Fruit fly (Drosophila melanogaster) whole organism, prepupa: ENCODE measurements around the gene CG14137.
A peak's percentile ranks its signal among the peaks of the same experiment; 100 is the strongest.
"Not testable (repeated sequence)": the region's sequence is repeated elsewhere in the genome, so short reads cannot be mapped to it uniquely, and the experiment has no call there.

Source experiments
- Blimp-1 ChIP-seq: fragments of 200-800 bp; sonication (Bioruptor generic); optimal IDR thresholded peaks from 3 replicates; lab custom pipeline; 2017; ENCODE audit warnings: missing biosample characterization, missing genetic modification characterization, mild to moderate bottlenecking, moderate library complexity, missing genetic modification reagents
- CG10631 ChIP-seq: fragments of 200-800 bp; sonication (Bioruptor generic); optimal IDR thresholded peaks from 2 replicates; lab custom pipeline; 2016; ENCODE audit warnings: missing biosample characterization, missing genetic modification characterization
- CG10669 ChIP-seq: fragments of 200-800 bp; sonication (Bioruptor generic); optimal IDR thresholded peaks from 3 replicates; lab custom pipeline; 2018; ENCODE audit warnings: missing biosample characterization, mild to moderate bottlenecking, missing genetic modification characterization, moderate library complexity
- CG11294 ChIP-seq: fragments of 200-800 bp; sonication (Bioruptor generic); IDR thresholded peaks from 2 replicates; pipeline ENCODE4 v1.3.6; 2022; ENCODE audit warnings: missing biosample characterization, missing genetic modification characterization
- CG11902 ChIP-seq: fragments of 200-800 bp; sonication (Bioruptor generic); optimal IDR thresholded peaks from 3 replicates; lab custom pipeline; 2016; ENCODE audit warnings: missing biosample characterization, missing genetic modification characterization
- CG16779 ChIP-seq: fragments of 200-800 bp; sonication (Bioruptor generic); optimal IDR thresholded peaks from 3 replicates; lab custom pipeline; 2017; ENCODE audit warnings: missing biosample characterization, mild to moderate bottlenecking, missing genetic modification characterization
- CG3032 ChIP-seq: fragments of 200-800 bp; optimal IDR thresholded peaks from 2 replicates; lab custom pipeline; 2019; ENCODE audit warnings: missing biosample characterization, mild to moderate bottlenecking, missing genetic modification characterization, moderate library complexity
- CG4318 ChIP-seq: fragments of 200-800 bp; sonication (Bioruptor generic); optimal IDR thresholded peaks from 3 replicates; lab custom pipeline; 2017; ENCODE audit warnings: missing biosample characterization, mild to moderate bottlenecking, missing genetic modification characterization
- CG6163 ChIP-seq: fragments of 200-800 bp; sonication (Bioruptor generic); IDR thresholded peaks from 3 replicates; pipeline ENCODE4 v1.3.6; 2022; ENCODE audit warnings: missing biosample characterization, missing genetic modification characterization
- CG6276 ChIP-seq: fragments of 200-800 bp; sonication (Bioruptor generic); optimal IDR thresholded peaks from 2 replicates; lab custom pipeline; 2017; ENCODE audit warnings: missing biosample characterization, mild to moderate bottlenecking, missing genetic modification characterization
- CG6792 ChIP-seq: fragments of 200-800 bp; sonication (Bioruptor generic); optimal IDR thresholded peaks from 3 replicates; lab custom pipeline; 2016; ENCODE audit warnings: missing biosample characterization, missing genetic modification characterization
- CG6808 ChIP-seq: fragments of 200-800 bp; sonication (Bioruptor generic); optimal IDR thresholded peaks from 3 replicates; lab custom pipeline; 2017; ENCODE audit warnings: missing biosample characterization, missing genetic modification characterization, mild to moderate bottlenecking, moderate library complexity, missing genetic modification reagents
- CG8319 ChIP-seq: fragments of 200-800 bp; sonication (Bioruptor generic); optimal IDR thresholded peaks from 3 replicates; lab custom pipeline; 2016; ENCODE audit warnings: missing biosample characterization, missing genetic modification characterization
- CG9139 ChIP-seq: fragments of 200-800 bp; sonication (Bioruptor generic); optimal IDR thresholded peaks from 3 replicates; lab custom pipeline; 2017; ENCODE audit warnings: missing biosample characterization, mild to moderate bottlenecking, missing genetic modification characterization
- Eip75B ChIP-seq: fragments of 200-800 bp; sonication (Bioruptor generic); optimal IDR thresholded peaks from 3 replicates; lab custom pipeline; 2016; ENCODE audit warnings: missing biosample characterization, missing genetic modification characterization
- Eip78C ChIP-seq: fragments of 200-800 bp; sonication (Bioruptor generic); peaks from one replicate; lab custom pipeline; 2016; ENCODE audit warnings: missing biosample characterization, missing genetic modification characterization
- Eip93F ChIP-seq: fragments of 200-800 bp; sonication (Bioruptor generic); optimal IDR thresholded peaks from 2 replicates; lab custom pipeline; 2016; ENCODE audit warnings: missing biosample characterization, mild to moderate bottlenecking, missing genetic modification characterization
- Ets21C ChIP-seq: fragments of 200-800 bp; sonication (Bioruptor generic); optimal IDR thresholded peaks from 3 replicates; lab custom pipeline; 2016; ENCODE audit warnings: missing biosample characterization, missing genetic modification characterization
- Ets96B ChIP-seq: fragments of 200-800 bp; optimal IDR thresholded peaks from 2 replicates; lab custom pipeline; 2019; ENCODE audit warnings: missing biosample characterization, mild to moderate bottlenecking, missing genetic modification characterization, moderate library complexity
- Gug ChIP-seq: fragments of 200-800 bp; sonication (Bioruptor generic); IDR thresholded peaks from 2 replicates; pipeline ENCODE4 v1.3.6; 2022; ENCODE audit warnings: missing biosample characterization, missing genetic modification characterization
- Hr39 ChIP-seq: fragments of 200-800 bp; sonication (Bioruptor generic); optimal IDR thresholded peaks from 2 replicates; lab custom pipeline; 2016; ENCODE audit warnings: missing biosample characterization, missing genetic modification characterization
- Hr4 ChIP-seq: fragments of 200-800 bp; sonication (Bioruptor generic); optimal IDR thresholded peaks from 3 replicates; lab custom pipeline; 2016; ENCODE audit warnings: missing biosample characterization, missing genetic modification characterization
- Lpt ChIP-seq: fragments of 200-800 bp; sonication (Bioruptor generic); optimal IDR thresholded peaks from 3 replicates; lab custom pipeline; 2016; ENCODE audit warnings: missing biosample characterization, missing genetic modification characterization
- Met ChIP-seq: fragments of 200-800 bp; sonication (Bioruptor generic); optimal IDR thresholded peaks from 3 replicates; lab custom pipeline; 2016; ENCODE audit warnings: missing biosample characterization, missing genetic modification characterization
- OdsH ChIP-seq: fragments of 200-800 bp; sonication (Bioruptor generic); optimal IDR thresholded peaks from 3 replicates; lab custom pipeline; 2016; ENCODE audit warnings: missing biosample characterization, missing genetic modification characterization
- Sox14 ChIP-seq: fragments of 200-800 bp; sonication (Bioruptor generic); optimal IDR thresholded peaks from 3 replicates; lab custom pipeline; 2016; ENCODE audit warnings: missing biosample characterization, missing genetic modification characterization
- Sox15 ChIP-seq: fragments of 200-800 bp; sonication (Bioruptor generic); optimal IDR thresholded peaks from 3 replicates; lab custom pipeline; 2016; ENCODE audit warnings: missing biosample characterization, missing genetic modification characterization
- achi ChIP-seq: fragments of 200-800 bp; sonication (Bioruptor generic); optimal IDR thresholded peaks from 3 replicates; lab custom pipeline; 2016; ENCODE audit warnings: missing biosample characterization, missing genetic modification characterization
- acj6 ChIP-seq: fragments of 200-800 bp; sonication (Bioruptor generic); optimal IDR thresholded peaks from 3 replicates; lab custom pipeline; 2016; ENCODE audit warnings: missing biosample characterization, missing genetic modification characterization
- cyc ChIP-seq: fragments of 200-800 bp; sonication (Bioruptor generic); optimal IDR thresholded peaks from 3 replicates; lab custom pipeline; 2016; ENCODE audit warnings: missing biosample characterization, missing genetic modification characterization
- dac ChIP-seq: fragments of 200-800 bp; sonication (Bioruptor generic); optimal IDR thresholded peaks from 2 replicates; lab custom pipeline; 2017; ENCODE audit warnings: missing biosample characterization, mild to moderate bottlenecking, missing genetic modification characterization
- dsx ChIP-seq: fragments of 200-800 bp; optimal IDR thresholded peaks from 3 replicates; lab custom pipeline; 2019; ENCODE audit warnings: missing biosample characterization, mild to moderate bottlenecking, missing genetic modification characterization, moderate library complexity; ENCODE audit not compliant: poor library complexity, severe bottlenecking
- eg ChIP-seq: fragments of 200-800 bp; sonication (Bioruptor generic); IDR thresholded peaks from 3 replicates; pipeline ENCODE4 v1.3.6; 2022; ENCODE audit warnings: missing biosample characterization, missing genetic modification characterization
- fd59A ChIP-seq: fragments of 200-800 bp; sonication (Bioruptor generic); optimal IDR thresholded peaks from 2 replicates; lab custom pipeline; 2017; ENCODE audit warnings: missing biosample characterization, mild to moderate bottlenecking, missing genetic modification characterization, missing genetic modification reagents
- fkh ChIP-seq: fragments of 200-800 bp; sonication (Bioruptor generic); optimal IDR thresholded peaks from 3 replicates; lab custom pipeline; 2017; ENCODE audit warnings: missing biosample characterization, mild to moderate bottlenecking, missing genetic modification characterization, moderate library complexity
- lz ChIP-seq: fragments of 200-800 bp; sonication (Bioruptor generic); optimal IDR thresholded peaks from 3 replicates; lab custom pipeline; 2016; ENCODE audit warnings: missing biosample characterization, missing genetic modification characterization
- salr ChIP-seq, 2 experiments: fragments of 200-800 bp; sonication (Bioruptor generic); optimal IDR thresholded peaks; 3 replicates each; lab custom pipeline; 2016 to 2018; ENCODE audit warnings: missing biosample characterization in 2 of 2, missing genetic modification characterization in 2 of 2, mild to moderate bottlenecking in 1 of 2
- spab ChIP-seq: fragments of 200-800 bp; sonication (Bioruptor generic); optimal IDR thresholded peaks from 2 replicates; lab custom pipeline; 2017; ENCODE audit warnings: missing biosample characterization, mild to moderate bottlenecking, missing genetic modification characterization, missing genetic modification reagents
- svp ChIP-seq: fragments of 200-800 bp; sonication (Bioruptor generic); peaks from one replicate; lab custom pipeline; 2016; ENCODE audit warnings: missing biosample characterization, missing genetic modification characterization
- topi ChIP-seq: fragments of 200-800 bp; sonication (Bioruptor generic); optimal IDR thresholded peaks from 3 replicates; lab custom pipeline; 2016; ENCODE audit warnings: missing biosample characterization, missing genetic modification characterization
- vri ChIP-seq: fragments of 200-800 bp; sonication (Bioruptor generic); optimal IDR thresholded peaks from 3 replicates; lab custom pipeline; 2016; ENCODE audit warnings: missing biosample characterization, mild to moderate bottlenecking, missing genetic modification characterization

Gene CG14137

DNA sequence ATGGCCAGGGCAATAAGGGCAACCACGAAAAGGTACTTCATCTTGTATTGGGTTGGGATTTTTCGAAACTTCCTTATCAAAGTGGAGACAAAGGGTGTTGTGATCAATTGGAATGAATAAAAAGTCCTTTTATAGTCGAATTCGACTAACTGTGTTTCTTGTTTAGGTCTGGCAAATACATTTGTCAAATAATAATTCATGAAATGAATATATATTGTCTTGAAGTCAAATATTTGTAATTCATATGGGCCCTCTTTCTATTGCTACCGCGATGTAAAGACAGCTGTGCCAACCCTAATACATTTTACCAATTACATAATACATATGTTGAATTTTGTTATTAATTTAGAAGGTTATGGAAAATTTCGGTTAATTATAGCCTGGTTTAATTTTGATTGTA, 22.5 kb downstream of the CG14137 start, which contains the start of gene CG33271:
CG33271 (minus strand) TSS at position 101 of the 400 bp plus-strand sequence.
- TF ChIP-seq fkh, result peak; percentile 32
- TF ChIP-seq CG10669 (GFP tag; lab: Kevin White, UChicago), result no peak
- no peak for TF ChIP-seq CG11294 (GFP tag; lab: Robert Waterston, UW)

DNA sequence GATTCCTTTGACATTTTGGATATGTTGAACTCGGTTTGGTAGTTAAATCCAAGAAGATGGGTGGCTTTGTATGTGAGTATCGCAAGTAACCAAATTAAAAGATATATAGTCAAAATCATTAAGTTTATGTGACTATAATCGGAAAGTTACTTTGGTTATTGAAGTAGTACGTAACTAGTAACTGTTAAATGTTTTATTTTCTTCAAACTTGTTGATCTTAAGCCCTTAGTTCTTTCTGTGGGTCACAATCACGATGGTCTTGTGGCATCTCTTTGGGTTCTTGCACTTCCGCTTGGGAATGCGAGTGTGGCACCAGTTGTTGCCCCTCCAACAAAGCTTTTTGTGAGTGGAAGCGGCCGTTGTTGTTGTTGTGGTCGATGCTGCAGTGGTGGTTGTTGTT, 22.9 kb downstream of the CG14137 start, which contains the start of gene CG33489:
CG33489 (minus strand) TSS at position 101 of the 400 bp plus-strand sequence.
- TF ChIP-seq CG6276; OdsH (GFP tag; lab: Kevin White, UChicago); salr (GFP tag; optimal IDR thresholded peaks at IDR 0.05; lab: Kevin White, UChicago): not testable (repeated sequence)
- TF ChIP-seq, all 60 proteins: peak for 0; not testable (repeated sequence) for 60

DNA sequence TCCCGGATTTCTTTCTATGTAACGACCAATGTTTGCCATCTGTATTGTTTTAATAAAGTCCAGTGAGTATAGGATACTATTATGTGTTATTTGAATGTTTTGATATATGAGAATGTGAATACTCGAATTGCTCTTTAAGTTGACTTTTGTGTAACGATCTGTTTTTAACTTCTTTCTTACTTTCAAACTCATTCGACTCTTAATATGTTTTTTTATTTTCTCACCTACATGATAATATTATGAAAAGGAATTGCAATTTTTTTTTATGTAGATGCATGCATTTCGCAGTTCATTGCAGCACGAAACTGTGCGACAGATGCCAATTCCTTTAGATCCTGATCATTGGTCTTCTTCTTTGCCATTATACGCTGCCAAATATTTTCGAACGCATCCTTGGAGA, 25.3 kb downstream of the CG14137 start, which contains the start of gene CG33490:
CG33490 (minus strand) TSS at position 101 of the 400 bp plus-strand sequence.
- TF ChIP-seq cyc (GFP tag; lab: Kevin White, UChicago) (no peak), CG6792 (GFP tag; lab: Kevin White, UChicago) (no peak), Met (GFP tag; lab: Kevin White, UChicago) (no peak)
- TF ChIP-seq, all 60 proteins: peak for 0

DNA sequence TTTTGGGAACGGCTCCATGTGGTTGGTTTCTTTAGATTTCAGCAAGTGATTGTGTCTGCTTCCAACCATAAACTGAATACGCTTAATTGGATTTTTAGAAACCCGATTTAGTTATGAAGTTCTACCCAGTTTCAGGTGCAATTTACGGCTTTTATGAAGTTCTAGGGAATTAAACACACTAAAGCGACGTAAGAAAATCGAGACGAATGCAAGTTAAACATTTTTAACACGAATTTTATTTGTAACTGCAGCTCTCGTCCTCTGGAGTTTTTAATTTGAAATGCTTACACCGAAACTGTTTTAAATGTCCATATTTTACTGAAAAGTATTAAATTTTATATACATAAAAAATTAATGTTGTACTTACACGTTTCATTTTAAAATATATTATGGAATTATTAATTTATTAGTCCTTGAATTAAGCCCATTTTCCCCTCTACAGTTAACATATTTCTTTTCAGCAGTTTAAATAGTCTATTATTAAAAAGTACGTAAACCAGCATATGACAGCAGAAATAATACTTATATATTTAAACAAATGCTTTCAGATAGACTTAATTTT, 35.8 kb downstream of the CG14137 start, which contains the start of the genes CG46412 and CG33267:
CG46412 (minus strand) TSS at position 101 of the 562 bp plus-strand sequence.
CG33267 (plus strand) TSS at position 512 of the 562 bp plus-strand sequence.
- TF ChIP-seq Ets21C (GFP tag; lab: Kevin White, UChicago), result no peak
- no peak for TF ChIP-seq Eip78C
- no peak for TF ChIP-seq dac
- TF ChIP-seq vri (GFP tag; lab: Kevin White, UChicago), result no peak
- TF ChIP-seq CG8319 (GFP tag; lab: Kevin White, UChicago), result no peak
- TF ChIP-seq CG4318 (GFP tag; lab: Kevin White, UChicago), result no peak
- TF ChIP-seq CG3032 (tag; lab: Kevin White, UChicago), result no peak
- TF ChIP-seq CG9139, result no peak
- TF ChIP-seq Lpt, result no peak
- no peak for TF ChIP-seq acj6 (GFP tag; lab: Kevin White, UChicago)
- no peak for TF ChIP-seq Eip93F (GFP tag; lab: Kevin White, UChicago)
- TF ChIP-seq achi (GFP tag; lab: Kevin White, UChicago), result no peak

DNA sequence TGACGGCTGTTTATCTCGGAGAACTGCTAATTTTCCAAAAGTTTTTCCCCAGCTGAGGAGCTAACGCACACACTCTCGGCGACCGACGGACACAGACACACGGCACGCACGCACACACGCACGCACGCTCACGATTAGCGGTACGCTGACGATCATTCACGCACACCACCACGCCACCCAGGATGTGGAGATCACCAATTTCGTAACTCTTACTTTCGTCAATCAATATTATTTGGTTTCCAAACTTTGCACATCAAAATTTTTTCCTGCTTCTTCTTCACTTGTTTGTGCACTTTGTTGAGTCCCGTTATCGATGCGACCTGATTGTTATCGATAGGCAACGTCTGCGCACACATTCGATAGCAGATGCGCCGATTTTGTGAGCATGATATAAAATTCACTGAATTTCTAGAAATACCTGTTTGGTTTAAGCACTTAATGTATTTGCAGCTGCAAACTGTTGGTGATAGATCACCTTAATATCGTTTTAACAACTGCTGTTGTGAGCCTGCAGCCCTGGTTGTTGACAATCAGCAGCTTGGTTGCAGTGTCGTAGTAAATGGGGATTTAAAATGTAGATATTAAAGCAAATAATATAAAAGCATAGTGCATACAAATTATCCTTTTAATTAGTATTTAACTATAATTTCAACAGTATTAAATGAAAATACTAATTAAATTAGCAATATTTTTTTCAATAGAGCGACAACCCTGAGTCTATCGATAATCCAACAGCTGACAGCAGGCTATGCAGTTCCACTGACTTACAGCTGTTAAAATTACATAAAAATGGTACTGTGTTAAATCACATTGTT, 37.7 kb downstream of the CG14137 start, which contains the start of the genes CG7394 and Mob2:
CG7394 (plus strand) TSS at position 51 of the 815 bp plus-strand sequence.
Mob2 (minus strand) TSS at position 288 of the 815 bp plus-strand sequence.
- TF ChIP-seq lz (GFP tag; lab: Kevin White, UChicago) (peak; percentile 86), CG6163 (GFP tag; lab: Robert Waterston, UW) (peak; percentile 94), eg (peak; percentile 91), topi (peak; percentile 87), dsx (GFP tag; lab: Kevin White, UChicago) (peak; percentile 80), dac (peak; percentile 48), CG6808 (GFP tag; lab: Kevin White, UChicago) (peak; percentile 70), Hr39 (GFP tag; lab: Kevin White, UChicago) (peak; percentile 88), Hr4 (GFP tag; lab: Kevin White, UChicago) (peak; percentile 93), CG11902 (GFP tag; lab: Kevin White, UChicago) (peak; percentile 78), Sox15 (GFP tag; lab: Kevin White, UChicago) (peak; percentile 81), achi (GFP tag; lab: Kevin White, UChicago) (peak; percentile 93), Gug (GFP tag; lab: Robert Waterston, UW) (peak; percentile 87), CG16779 (tag; lab: Kevin White, UChicago) (no peak), CG10631 (GFP tag; lab: Kevin White, UChicago) (peak; percentile 89), svp (GFP tag; lab: Kevin White, UChicago) (peak; percentile 96), spab (GFP tag; lab: Kevin White, UChicago) (peak; percentile 40), Blimp-1 (GFP tag; lab: Kevin White, UChicago) (peak; percentile 46), Ets96B (peak; percentile 85), cyc (GFP tag; lab: Kevin White, UChicago) (peak; percentile 88), Sox14 (GFP tag; lab: Kevin White, UChicago) (peak; percentile 89), Eip75B (GFP tag; lab: Kevin White, UChicago) (peak; percentile 84), fd59A (peak; percentile 73), CG11294 (GFP tag; lab: Robert Waterston, UW) (peak; percentile 77), salr (GFP tag; optimal IDR thresholded peaks at IDR 0.05; lab: Kevin White, UChicago) (peak; percentile 73 to 85)
